Fruit fly (Drosophila melanogaster) Kc167 (cell line): ENCODE results near the gene Pkd2.

Source experiments
- Myc ChIP-seq: fragments of >200 bp; optimal IDR thresholded peaks from 2 replicates; lab custom pipeline; 2017; ENCODE audit warnings: missing external identifiers
- Sin3A ChIP-seq: fragments of >200 bp; optimal IDR thresholded peaks from 2 replicates; lab custom pipeline; 2018; ENCODE audit warnings: missing external identifiers
- h ChIP-seq: fragments of >200 bp; optimal IDR thresholded peaks from 3 replicates; lab custom pipeline; 2018; ENCODE audit warnings: missing external identifiers
- insv ChIP-seq: fragments of >200 bp; optimal IDR thresholded peaks from 3 replicates; lab custom pipeline; 2018; ENCODE audit warnings: missing external identifiers
- psq ChIP-seq: fragments of >200 bp; optimal IDR thresholded peaks from 2 replicates; lab custom pipeline; 2017; ENCODE audit warnings: missing external identifiers
- ttk ChIP-seq: sonication (Bioruptor generic); optimal IDR thresholded peaks from 2 replicates; lab custom pipeline; 2017; ENCODE audit warnings: missing external identifiers

The Pkd2 gene

DNA sequence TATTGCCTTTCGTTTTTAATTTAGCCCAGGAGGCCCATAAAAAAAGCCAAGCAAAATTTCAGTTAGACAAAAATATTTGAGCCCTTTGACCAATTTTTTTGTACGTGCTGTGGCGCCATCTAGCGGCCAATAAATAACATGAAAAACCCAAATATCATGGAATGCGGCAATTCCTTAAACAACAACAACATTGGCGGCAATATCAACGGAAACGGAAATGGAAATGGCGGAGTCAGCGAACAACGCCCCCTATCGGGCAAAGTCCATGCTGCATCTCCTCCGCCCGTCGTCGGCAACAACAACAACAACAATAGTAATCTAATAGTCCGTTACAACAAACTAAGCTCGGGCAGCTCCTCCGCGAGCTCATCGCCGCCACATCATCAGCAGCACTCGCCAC, 24.5 kb upstream of the Pkd2 start:
- TF ChIP-seq insv (lab: Kevin White, UChicago) (no peak), ttk (lab: Kevin White, UChicago) (no peak), psq (lab: Kevin White, UChicago) (no peak), Sin3A (no peak), Myc (no peak), h (lab: Kevin White, UChicago) (no peak)

- no peak for TF ChIP-seq ttk (lab: Kevin White, UChicago)
- no peak for TF ChIP-seq Myc
- no peak for TF ChIP-seq Sin3A
- no peak for TF ChIP-seq insv (lab: Kevin White, UChicago)
- TF ChIP-seq h (lab: Kevin White, UChicago) = no peak
- TF ChIP-seq psq (lab: Kevin White, UChicago) = no peak
Observed at dm6 chr2L:12374546-12375081, 23.5 kb upstream of the Pkd2 start.

- TF ChIP-seq Myc (no peak), insv (lab: Kevin White, UChicago) (no peak), psq (lab: Kevin White, UChicago) (no peak), h (lab: Kevin White, UChicago) (no peak), ttk (lab: Kevin White, UChicago) (no peak)
Observed at dm6 chr2L:12392406-12392805, 5.7 kb upstream of the Pkd2 start.

DNA sequence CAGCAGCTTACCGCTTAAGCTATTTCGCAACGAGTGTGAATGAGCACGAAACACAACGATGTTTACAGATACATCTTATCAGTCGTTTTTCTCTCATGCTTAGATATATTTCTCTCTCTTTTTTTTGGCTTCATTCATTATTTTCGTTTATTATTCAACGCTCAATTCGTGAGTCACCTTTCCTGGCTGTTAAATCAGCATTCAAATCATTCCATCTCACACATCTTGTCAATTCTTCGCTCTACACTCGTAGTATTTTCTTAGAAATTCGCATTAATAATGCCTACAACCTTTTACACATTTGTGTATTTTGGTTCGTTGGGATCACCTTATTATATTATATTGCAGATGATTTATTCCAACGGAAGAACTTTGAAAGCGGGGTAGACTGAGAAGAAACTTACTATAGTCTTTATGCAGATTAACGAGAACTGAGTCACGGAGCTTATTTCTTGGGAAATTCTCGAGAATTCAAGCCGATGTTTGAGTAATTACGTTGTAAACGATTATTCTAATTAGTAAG, 6.5 kb downstream of the Pkd2 start:
- TF ChIP-seq Myc (no peak), ttk (lab: Kevin White, UChicago) (no peak), insv (lab: Kevin White, UChicago) (no peak), psq (lab: Kevin White, UChicago) (no peak), h (lab: Kevin White, UChicago) (no peak), Sin3A (no peak)

- TF ChIP-seq psq (lab: Kevin White, UChicago) = no peak
- TF ChIP-seq Sin3A = no peak
- TF ChIP-seq h (lab: Kevin White, UChicago) = no peak
- no peak for TF ChIP-seq ttk (lab: Kevin White, UChicago)
- TF ChIP-seq insv (lab: Kevin White, UChicago) = no peak
- TF ChIP-seq Myc = no peak
Observed at dm6 chr2L:12410679-12411078, 12.6 kb downstream of the Pkd2 start.

dm6 chr2L:12413899-12414298, 15.8 kb downstream of the Pkd2 start:
- TF ChIP-seq Myc (no peak), psq (lab: Kevin White, UChicago) (no peak), Sin3A (no peak), ttk (lab: Kevin White, UChicago) (no peak), h (lab: Kevin White, UChicago) (no peak), insv (lab: Kevin White, UChicago) (no peak)

DNA sequence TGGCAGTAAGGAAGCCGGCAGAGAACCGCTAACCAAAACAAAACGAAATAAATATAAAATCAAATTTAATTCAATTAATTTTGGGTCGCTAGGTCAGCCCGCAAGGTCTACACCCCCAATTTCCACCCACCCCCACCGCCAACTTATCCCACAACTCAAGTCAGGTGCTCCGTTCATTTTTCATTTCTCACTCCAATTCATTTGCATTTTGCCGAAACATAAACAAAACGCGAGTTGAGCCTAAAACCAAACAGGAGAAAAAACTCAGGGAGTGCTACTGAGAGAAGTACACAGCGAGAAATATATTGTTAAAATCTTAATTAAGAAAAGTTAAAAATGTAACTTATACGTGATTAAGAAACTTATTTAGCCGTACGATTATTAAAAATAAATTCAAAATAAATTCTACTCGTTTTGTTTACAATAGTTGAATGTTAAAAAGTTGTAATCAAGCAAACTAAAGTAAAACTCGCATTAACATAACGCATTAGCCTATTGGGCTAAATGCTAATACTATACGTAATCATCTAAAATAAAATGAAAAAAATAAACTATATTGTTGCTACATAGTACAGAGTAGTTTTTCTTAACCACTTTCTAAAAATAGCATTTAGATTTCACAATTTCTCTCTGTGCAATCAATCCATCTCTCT, 17.5 kb downstream of the Pkd2 start:
- TF ChIP-seq insv (lab: Kevin White, UChicago) (no peak), h (lab: Kevin White, UChicago) (no peak), ttk (lab: Kevin White, UChicago) (no peak), psq (lab: Kevin White, UChicago) (no peak), Myc (no peak), Sin3A (no peak)

DNA sequence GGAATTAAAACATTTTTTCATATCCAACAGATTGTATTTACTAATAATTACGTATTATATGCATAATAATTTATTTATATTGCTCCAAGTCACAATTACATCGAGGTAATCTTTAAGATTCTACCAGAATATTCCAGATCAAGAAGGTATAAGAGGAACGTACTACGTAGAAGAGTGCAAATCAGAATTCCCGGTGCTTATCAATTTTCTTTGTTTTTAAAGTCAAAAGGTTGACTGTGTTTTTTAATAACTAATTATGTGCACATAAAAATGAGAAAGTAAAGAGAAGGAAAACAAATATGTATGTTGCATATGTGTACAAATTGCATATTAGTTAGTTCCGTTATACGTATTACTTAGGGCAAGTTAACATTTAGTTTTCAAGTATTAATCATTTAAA, 23.1 kb downstream of the Pkd2 start:
- TF ChIP-seq Sin3A (no peak), insv (lab: Kevin White, UChicago) (no peak), h (lab: Kevin White, UChicago) (no peak), Myc (no peak), ttk (lab: Kevin White, UChicago) (no peak), psq (lab: Kevin White, UChicago) (no peak)

dm6 chr2L:12421793-12422691, 24.0 kb downstream of the Pkd2 start:
- TF ChIP-seq h (lab: Kevin White, UChicago) = no peak
- no peak for TF ChIP-seq Myc
- TF ChIP-seq ttk (lab: Kevin White, UChicago) = no peak

dm6 chr2L:12423106-12423836, 25.2 kb downstream of the Pkd2 start, which contains the start of gene vir-1:
vir-1 (minus strand) TSS chr2L:12423439.
- TF ChIP-seq ttk (lab: Kevin White, UChicago) = no peak
- no peak for TF ChIP-seq psq (lab: Kevin White, UChicago)
- TF ChIP-seq insv (lab: Kevin White, UChicago) = no peak
- no peak for TF ChIP-seq Myc
- TF ChIP-seq Sin3A = no peak
- TF ChIP-seq h (lab: Kevin White, UChicago) = no peak

dm6 chr2L:12424555-12424954, 26.5 kb downstream of the Pkd2 start, which contains the start of gene Fam92:
Fam92 (plus strand) TSS chr2L:12424904.
- TF ChIP-seq Myc = no peak
